Fruit fly (Drosophila melanogaster): ENCODE measurements around the gene ppk31.

Gene ppk31

DNA sequence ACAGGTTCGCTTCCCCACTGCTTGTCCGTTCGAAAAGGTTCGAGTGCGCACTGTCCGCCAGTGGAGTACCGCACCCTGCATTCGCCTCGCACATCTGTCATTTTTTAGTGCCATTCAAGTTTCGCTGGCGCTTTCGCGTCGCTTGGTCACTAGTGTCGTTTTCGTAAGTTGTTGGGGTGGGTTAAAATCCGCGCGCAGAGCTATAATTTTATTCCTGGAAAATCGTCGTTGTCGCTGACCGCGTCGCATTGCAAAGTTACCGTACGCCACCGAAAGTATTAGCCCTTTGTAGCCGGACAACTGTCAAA, 11.5 kb upstream of the ppk31 start, which contains the start of gene Men-b:
Men-b (plus strand) TSS at position 147 of the 308 bp plus-strand sequence.
- no peak for TF ChIP-seq OdsH (GFP tag; optimal IDR thresholded peaks at IDR 0.05)
- TF ChIP-seq CG9705 (GFP tag; optimal IDR thresholded peaks at IDR 0.05) = no peak
- peak; percentile 92 for TF ChIP-seq Myc (optimal IDR thresholded peaks at IDR 0.05)
- no peak for TF ChIP-seq jim (GFP tag; optimal IDR thresholded peaks at IDR 0.05)
- no peak for TF ChIP-seq dmrt93B (GFP tag; optimal IDR thresholded peaks at IDR 0.05)
- TF ChIP-seq HLH106 (tag; optimal IDR thresholded peaks at IDR 0.05) = no peak
- TF ChIP-seq dl (GFP tag; optimal IDR thresholded peaks at IDR 0.05; ENCODE audit: insufficient read depth in 1 of 2, partially characterized antibody in 2 of 2) = no peak
- TF ChIP-seq Hr83 (GFP tag; optimal IDR thresholded peaks at IDR 0.05; ENCODE audit: poor library complexity, severe bottlenecking) = peak; percentile 52
- no peak for TF ChIP-seq Vsx2 (GFP tag; optimal IDR thresholded peaks at IDR 0.05; ENCODE audit: partially characterized antibody)
- TF ChIP-seq fru (GFP tag; optimal IDR thresholded peaks at IDR 0.05) = no peak

DNA sequence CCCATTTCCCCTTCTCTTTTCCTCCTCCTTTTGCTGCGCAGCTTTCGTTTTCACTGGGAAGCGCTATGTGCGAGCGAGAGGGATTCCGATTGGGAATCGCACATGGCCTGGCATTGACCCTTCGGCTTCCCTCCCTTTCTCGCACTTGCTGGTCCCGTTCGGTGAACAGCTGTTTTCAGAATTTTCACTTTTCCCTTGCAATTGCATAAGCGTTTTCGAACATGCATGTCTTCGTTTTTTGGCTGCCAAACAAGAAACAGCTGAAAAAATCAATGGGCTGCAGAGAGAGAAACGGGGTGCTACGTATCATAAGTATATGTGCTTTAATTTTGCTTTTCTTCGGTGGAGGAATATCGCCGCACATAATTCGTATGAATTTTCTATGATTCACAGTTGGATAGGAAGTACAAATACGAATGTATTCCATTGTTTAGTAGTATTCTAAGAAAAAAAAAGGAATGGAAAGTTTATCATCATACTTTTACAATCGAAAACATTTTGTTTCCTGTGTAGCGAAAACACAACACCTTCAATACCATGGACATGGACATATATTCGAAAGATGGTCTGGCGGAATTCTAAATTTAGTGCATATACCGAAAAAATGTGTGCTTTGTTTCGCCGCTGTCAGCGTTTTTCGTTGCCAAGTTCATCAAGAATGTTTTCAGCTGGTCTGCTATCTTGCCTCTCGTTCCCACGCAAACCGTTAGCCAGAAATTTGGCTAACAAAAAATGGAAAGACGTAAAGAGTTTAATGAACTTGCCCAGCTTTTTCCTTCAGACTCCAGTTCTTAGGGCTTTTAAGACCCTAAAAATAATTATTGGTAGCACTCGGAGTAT, 10.6 kb upstream of the ppk31 start:
- TF ChIP-seq Mio (GFP tag; optimal IDR thresholded peaks at IDR 0.05) (no peak), Rel (GFP tag; optimal IDR thresholded peaks at IDR 0.05) (no peak), Rel (tag; optimal IDR thresholded peaks at IDR 0.05) (no peak), CG32264 (GFP tag; optimal IDR thresholded peaks at IDR 0.05) (peak; percentile 37), dsf (GFP tag; optimal IDR thresholded peaks at IDR 0.05; ENCODE audit: borderline replicate concordance) (no peak), usp (GFP tag; optimal IDR thresholded peaks at IDR 0.05) (no peak), foxo (GFP tag; optimal IDR thresholded peaks at IDR 0.05) (peak in 1 of 2 experiments; percentile 62), Vsx2 (GFP tag; optimal IDR thresholded peaks at IDR 0.05; ENCODE audit: partially characterized antibody) (no peak), rgr (GFP tag; optimal IDR thresholded peaks at IDR 0.05) (peak; percentile 57), sv (GFP tag; optimal IDR thresholded peaks at IDR 0.05) (no peak), psq (GFP tag; optimal IDR thresholded peaks at IDR 0.05) (peak; percentile 35), dmrt93B (GFP tag; optimal IDR thresholded peaks at IDR 0.05) (peak; percentile 51), Dif (GFP tag; optimal IDR thresholded peaks at IDR 0.05; ENCODE audit: partially characterized antibody) (no peak), br (GFP tag; optimal IDR thresholded peaks at IDR 0.05) (peak; percentile 76), HLH106 (tag; optimal IDR thresholded peaks at IDR 0.05) (peak; percentile 73), h (GFP tag; optimal IDR thresholded peaks at IDR 0.05) (peak; percentile 53), sage (GFP tag; optimal IDR thresholded peaks at IDR 0.05) (no peak), lola (GFP tag; optimal IDR thresholded peaks at IDR 0.05) (no peak), Hnf4 (GFP tag; optimal IDR thresholded peaks at IDR 0.05) (peak; percentile 29), Myc (optimal IDR thresholded peaks at IDR 0.05) (no peak), CG9705 (GFP tag; optimal IDR thresholded peaks at IDR 0.05) (peak; percentile 49), OdsH (GFP tag; optimal IDR thresholded peaks at IDR 0.05) (peak; percentile 42), woc (GFP tag; optimal IDR thresholded peaks at IDR 0.05) (peak; percentile 45), fru (GFP tag; optimal IDR thresholded peaks at IDR 0.05) (peak; percentile 76), GATAd (GFP tag; optimal IDR thresholded peaks at IDR 0.05) (no peak), CrebA (GFP tag; optimal IDR thresholded peaks at IDR 0.05; ENCODE audit: borderline replicate concordance) (no peak), brk (GFP tag; optimal IDR thresholded peaks at IDR 0.05) (peak; percentile 43), Jra (GFP tag; optimal IDR thresholded peaks at IDR 0.05) (no peak), Sp1 (GFP tag; optimal IDR thresholded peaks at IDR 0.05) (peak; percentile 65), pan (optimal IDR thresholded peaks at IDR 0.05) (no peak), ey (GFP tag; optimal IDR thresholded peaks at IDR 0.05) (peak; percentile 64)

DNA sequence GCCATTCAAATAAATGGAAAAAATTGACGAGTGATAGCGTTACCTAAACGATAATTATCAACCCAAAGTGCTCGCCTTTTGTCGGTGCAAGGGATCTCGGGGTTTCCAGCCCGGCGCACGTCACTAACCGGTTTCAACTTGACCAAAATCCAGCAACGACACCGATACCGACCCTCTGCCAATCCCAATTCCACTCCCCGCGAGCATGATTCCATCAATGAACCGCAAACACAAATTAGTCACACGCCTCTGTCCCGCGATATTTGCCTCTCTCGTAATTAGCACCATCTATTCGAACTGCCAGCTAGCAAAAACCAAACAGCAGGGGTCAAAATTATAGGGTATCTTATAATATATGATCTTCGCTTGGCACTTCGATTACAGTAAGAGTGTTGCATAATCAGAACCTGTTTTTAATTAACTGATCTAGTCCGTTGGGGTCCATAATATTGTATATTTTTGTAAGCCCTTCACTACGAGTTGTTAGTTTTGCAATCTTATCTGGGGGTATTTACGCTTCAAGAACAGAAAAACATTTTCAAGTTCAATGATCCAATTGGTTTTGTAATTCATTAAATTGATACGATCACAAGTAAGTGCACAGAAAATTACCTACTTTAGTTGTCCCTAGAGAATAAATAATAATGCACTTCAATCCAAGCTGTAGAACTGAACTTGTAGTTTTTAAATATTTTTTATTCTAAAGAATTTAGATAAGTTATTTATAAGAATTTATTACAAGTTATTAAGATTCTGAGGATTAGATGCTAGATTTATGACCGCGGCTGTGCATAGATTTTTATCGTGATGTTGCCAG, 9.7 kb upstream of the ppk31 start:
- peak; percentile 65 for TF ChIP-seq Vsx2 (GFP tag; optimal IDR thresholded peaks at IDR 0.05; ENCODE audit: partially characterized antibody)
- no peak for TF ChIP-seq CG32264 (GFP tag; optimal IDR thresholded peaks at IDR 0.05)
- TF ChIP-seq N (GFP tag; optimal IDR thresholded peaks at IDR 0.05) = no peak
- no peak for TF ChIP-seq Mio (GFP tag; optimal IDR thresholded peaks at IDR 0.05)
- TF ChIP-seq dsf (GFP tag; optimal IDR thresholded peaks at IDR 0.05; ENCODE audit: borderline replicate concordance) = no peak
- no peak for TF ChIP-seq GATAd (GFP tag; optimal IDR thresholded peaks at IDR 0.05)
- no peak for TF ChIP-seq Myc (optimal IDR thresholded peaks at IDR 0.05)
- TF ChIP-seq psq (GFP tag; optimal IDR thresholded peaks at IDR 0.05) = peak; percentile 8
- TF ChIP-seq CrebA (GFP tag; optimal IDR thresholded peaks at IDR 0.05; ENCODE audit: borderline replicate concordance) = no peak
- no peak for TF ChIP-seq tai (GFP tag; optimal IDR thresholded peaks at IDR 0.05)
- TF ChIP-seq dl (GFP tag; optimal IDR thresholded peaks at IDR 0.05; ENCODE audit: insufficient read depth in 1 of 2, partially characterized antibody in 2 of 2) = peak in 1 of 2 experiments; percentile 31
- no peak for TF ChIP-seq brk (GFP tag; optimal IDR thresholded peaks at IDR 0.05)
- TF ChIP-seq OdsH (GFP tag; optimal IDR thresholded peaks at IDR 0.05) = peak; percentile 8
- peak; percentile 36 for TF ChIP-seq ey (GFP tag; optimal IDR thresholded peaks at IDR 0.05)
- TF ChIP-seq lola (GFP tag; optimal IDR thresholded peaks at IDR 0.05) = no peak
- TF ChIP-seq br (GFP tag; optimal IDR thresholded peaks at IDR 0.05) = no peak
- peak; percentile 67 for TF ChIP-seq h (GFP tag; optimal IDR thresholded peaks at IDR 0.05)
- TF ChIP-seq Sp1 (GFP tag; optimal IDR thresholded peaks at IDR 0.05) = no peak
- no peak for TF ChIP-seq jim (GFP tag; optimal IDR thresholded peaks at IDR 0.05)
- TF ChIP-seq CG9705 (GFP tag; optimal IDR thresholded peaks at IDR 0.05) = no peak
- peak in 1 of 2 experiments; percentile 38 for TF ChIP-seq foxo (GFP tag; optimal IDR thresholded peaks at IDR 0.05)
- TF ChIP-seq Jra (GFP tag; optimal IDR thresholded peaks at IDR 0.05) = peak; percentile 40
- no peak for TF ChIP-seq Hr78 (GFP tag; optimal IDR thresholded peaks at IDR 0.05)
- TF ChIP-seq woc (GFP tag; optimal IDR thresholded peaks at IDR 0.05) = no peak
- no peak for TF ChIP-seq Dfd (GFP tag; optimal IDR thresholded peaks at IDR 0.05)
- TF ChIP-seq sage (GFP tag; optimal IDR thresholded peaks at IDR 0.05) = no peak
- no peak for TF ChIP-seq rgr (GFP tag; optimal IDR thresholded peaks at IDR 0.05)
- TF ChIP-seq Abd-B (GFP tag; optimal IDR thresholded peaks at IDR 0.05) = no peak
- peak; percentile 20 for TF ChIP-seq HLH106 (tag; optimal IDR thresholded peaks at IDR 0.05)
- TF ChIP-seq sv (GFP tag; optimal IDR thresholded peaks at IDR 0.05) = peak; percentile 24
- no peak for TF ChIP-seq usp (GFP tag; optimal IDR thresholded peaks at IDR 0.05)

Data from whole organism, wandering third instar larva.